Worm (Caenorhabditis elegans): Measurements from ENCODE around the gene gst-32.
A peak's percentile ranks its signal among the peaks of the same experiment; 100 is the strongest.

gst-32 gene

DNA sequence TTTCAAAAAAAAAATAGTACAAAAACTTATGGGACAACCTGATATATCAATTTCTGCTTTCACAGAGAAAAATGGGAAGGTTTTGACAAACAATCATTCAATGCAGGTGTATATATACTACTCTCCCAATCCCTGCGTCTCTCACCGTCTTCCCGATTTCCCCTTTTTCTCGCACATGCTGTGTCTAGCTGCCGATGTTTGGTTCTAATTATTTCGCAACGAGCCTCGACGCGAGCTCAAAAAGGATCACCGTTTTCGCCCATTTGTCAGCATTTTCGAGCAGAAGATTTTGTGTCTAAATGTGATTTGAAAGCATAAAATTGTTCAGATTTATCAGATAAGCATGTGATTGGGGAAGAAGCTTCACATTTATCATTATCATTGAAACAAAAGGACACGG is 5.2 kb downstream of the gst-32 start:
- no peak for TF ChIP-seq lin-13 (GFP tag; optimal IDR thresholded peaks at IDR 0.05)
- TF ChIP-seq fkh-10 (GFP tag; optimal IDR thresholded peaks at IDR 0.05) = no peak
- TF ChIP-seq unc-98 (GFP tag; IDR thresholded peaks at IDR 0.05) = no peak
- no peak for TF ChIP-seq fkh-4 (tag; optimal IDR thresholded peaks at IDR 0.05; ENCODE audit: borderline replicate concordance)
- TF ChIP-seq dpl-1 (GFP tag; optimal IDR thresholded peaks at IDR 0.05) = peak in 2 of 3 experiments; percentile 17 to 27
- no peak for TF ChIP-seq nhr-12 (tag; optimal IDR thresholded peaks at IDR 0.05)
- peak in 1 of 2 experiments; percentile 44 for TF ChIP-seq lsy-2 (tag; optimal IDR thresholded peaks at IDR 0.05)
- TF ChIP-seq sup-37 (GFP tag; optimal IDR thresholded peaks at IDR 0.05) = no peak
- no peak for TF ChIP-seq nhr-28 (tag; optimal IDR thresholded peaks at IDR 0.05)
- TF ChIP-seq lir-3 (tag; optimal IDR thresholded peaks at IDR 0.05; ENCODE audit: poor library complexity) = no peak
- TF ChIP-seq swsn-7 (tag; optimal IDR thresholded peaks at IDR 0.05) = peak; percentile 38
- no peak for TF ChIP-seq aha-1 (tag; optimal IDR thresholded peaks at IDR 0.05)
- no peak for TF ChIP-seq grh-1 (GFP tag; IDR thresholded peaks at IDR 0.05)
- TF ChIP-seq nhr-71 (tag; optimal IDR thresholded peaks at IDR 0.05) = peak; percentile 65
- no peak for TF ChIP-seq vab-15 (tag; optimal IDR thresholded peaks at IDR 0.05)
- TF ChIP-seq ceh-8 (GFP tag; optimal IDR thresholded peaks at IDR 0.05) = peak; percentile 62
- no peak for TF ChIP-seq nhr-90 (tag; optimal IDR thresholded peaks at IDR 0.05; ENCODE audit: poor library complexity)
- peak; percentile 83 for TF ChIP-seq fkh-8 (tag; optimal IDR thresholded peaks at IDR 0.05)
- peak; percentile 40 for TF ChIP-seq snu-23 (GFP tag; optimal IDR thresholded peaks at IDR 0.05)
- no peak for TF ChIP-seq unc-30 (tag; optimal IDR thresholded peaks at IDR 0.05)
- TF ChIP-seq nhr-19 (GFP tag; conservative IDR thresholded peaks at IDR 0.05) = no peak
- TF ChIP-seq F16B12.6 (tag; optimal IDR thresholded peaks at IDR 0.05) = no peak
- peak; percentile 1 to 41 for TF ChIP-seq lin-35 (GFP tag; optimal IDR thresholded peaks at IDR 0.05)
- peak; percentile 30 for TF ChIP-seq nhr-47 (tag; optimal IDR thresholded peaks at IDR 0.05)
- no peak for TF ChIP-seq lin-39 (tag; optimal IDR thresholded peaks at IDR 0.05)
- no peak for TF ChIP-seq alr-1 (tag; optimal IDR thresholded peaks at IDR 0.05; ENCODE audit: borderline replicate concordance)
- no peak for TF ChIP-seq elt-3 (tag; optimal IDR thresholded peaks at IDR 0.05)
- TF ChIP-seq snpc-4 (tag; optimal IDR thresholded peaks at IDR 0.05) = peak; percentile 11
- TF ChIP-seq efl-3 (GFP tag; optimal IDR thresholded peaks at IDR 0.05) = no peak
- peak; percentile 3 to 38 (median 17) for TF ChIP-seq ceh-82 (tag; optimal IDR thresholded peaks at IDR 0.05)
- TF ChIP-seq pag-3 (tag; optimal IDR thresholded peaks at IDR 0.05; ENCODE audit: borderline replicate concordance, insufficient read depth) = no peak
- TF ChIP-seq egl-13 (tag; optimal IDR thresholded peaks at IDR 0.05) = no peak
- no peak for TF ChIP-seq ceh-63 (GFP tag; optimal IDR thresholded peaks at IDR 0.05)
- no peak for TF ChIP-seq xbp-1 (tag; optimal IDR thresholded peaks at IDR 0.05)
- TF ChIP-seq ztf-4 (tag; optimal IDR thresholded peaks at IDR 0.05) = no peak
- peak; percentile 98 for TF ChIP-seq skn-1 (tag; optimal IDR thresholded peaks at IDR 0.05)
- no peak for TF ChIP-seq mep-1 (tag; optimal IDR thresholded peaks at IDR 0.05)
- TF ChIP-seq mab-9 (GFP tag; IDR thresholded peaks at IDR 0.05) = no peak
- TF ChIP-seq hlh-4 (tag; optimal IDR thresholded peaks at IDR 0.05) = no peak
- TF ChIP-seq dsc-1 (tag; optimal IDR thresholded peaks at IDR 0.05) = peak; percentile 25
- TF ChIP-seq hlh-17 (GFP tag; optimal IDR thresholded peaks at IDR 0.05; ENCODE audit: borderline replicate concordance) = no peak
- no peak for TF ChIP-seq zag-1 (tag; optimal IDR thresholded peaks at IDR 0.05)
- TF ChIP-seq ama-1 (optimal IDR thresholded peaks at IDR 0.05) = no peak
- TF ChIP-seq sptf-1 (tag; optimal IDR thresholded peaks at IDR 0.05) = no peak
- no peak for TF ChIP-seq C04F5.9 (tag; optimal IDR thresholded peaks at IDR 0.05)
- TF ChIP-seq sox-4 (tag; optimal IDR thresholded peaks at IDR 0.05) = no peak
- peak; percentile 34 to 54 for TF ChIP-seq efl-1 (optimal IDR thresholded peaks at IDR 0.05)
- TF ChIP-seq efl-1 (GFP tag; optimal IDR thresholded peaks at IDR 0.05 in 1 of 2) = peak; percentile 30 to 92
- no peak for TF ChIP-seq ztf-11 (tag; optimal IDR thresholded peaks at IDR 0.05)
- TF ChIP-seq tlp-1 (tag; optimal IDR thresholded peaks at IDR 0.05) = no peak
- TF ChIP-seq rnt-1 (tag; optimal IDR thresholded peaks at IDR 0.05) = peak; percentile 8
- no peak for TF ChIP-seq C34B4.2 (tag; optimal IDR thresholded peaks at IDR 0.05)
- no peak for TF ChIP-seq unc-130 (tag; optimal IDR thresholded peaks at IDR 0.05)

Measured in whole organism, L1 larva.